Worm (Caenorhabditis elegans) whole organism, L1 larva: ENCODE results near the gene his-61.

ENCODE experiments used
- C04F5.9 ChIP-seq: sonication (generic microtip); optimal IDR thresholded peaks from 2 replicates; lab custom pipeline; 2016; ENCODE audit warnings: missing genetic modification characterization, missing compliant biosample characterization
- C34B4.2 ChIP-seq: sonication (generic microtip); optimal IDR thresholded peaks from 2 replicates; lab custom pipeline; 2017; ENCODE audit warnings: mild to moderate bottlenecking, missing genetic modification characterization, missing compliant biosample characterization
- aha-1 ChIP-seq: fragments of 150-350 bp; optimal IDR thresholded peaks from 2 replicates; lab custom pipeline; 2014; ENCODE audit warnings: missing biosample characterization, missing genetic modification characterization
- aly-2 ChIP-seq: fragments of 150-350 bp; optimal IDR thresholded peaks from 2 replicates; lab custom pipeline; 2014; ENCODE audit warnings: missing biosample characterization, missing genetic modification characterization
- ceh-8 ChIP-seq: fragments of 200-800 bp; sonication (Bioruptor generic); optimal IDR thresholded peaks from 2 replicates; lab custom pipeline; 2018; ENCODE audit warnings: mild to moderate bottlenecking, missing genetic modification characterization, moderate library complexity, missing compliant biosample characterization
- ceh-82 ChIP-seq, 3 experiments: fragments of 150-350 bp in 1 of 3; sonication (generic microtip) in 2 of 3; optimal IDR thresholded peaks; 2 replicates each; lab custom pipeline; 2014 to 2017; ENCODE audit warnings: missing biosample characterization in 3 of 3, missing genetic modification characterization in 3 of 3
- dpl-1 ChIP-seq, 3 experiments: fragments of 150-350 bp in 2 of 3; sonication (generic microtip) in 1 of 3; optimal IDR thresholded peaks; 2 replicates each; lab custom pipeline; 2014 to 2017; ENCODE audit warnings: missing biosample characterization in 3 of 3, missing genetic modification characterization in 3 of 3, missing genetic modification reagents in 3 of 3
- dsc-1 ChIP-seq: sonication (generic microtip); optimal IDR thresholded peaks from 2 replicates; lab custom pipeline; 2016; ENCODE audit warnings: mild to moderate bottlenecking, missing genetic modification characterization, missing compliant biosample characterization
- efl-1 ChIP-seq, 4 experiments: fragments of 150-350 bp; optimal IDR thresholded peaks in 3 of 4; peaks in 1 of 4; 1 replicate in 1 of 4; 2 replicates in 3 of 4; lab custom pipeline; 2014; ENCODE audit warnings: missing biosample characterization in 2 of 4, missing genetic modification characterization in 2 of 4, missing genetic modification reagents in 2 of 4
- efl-3 ChIP-seq: fragments of 200-800 bp; sonication (Bioruptor generic); optimal IDR thresholded peaks from 2 replicates; lab custom pipeline; 2018; ENCODE audit warnings: mild to moderate bottlenecking, missing genetic modification characterization, missing compliant biosample characterization
- egl-13 ChIP-seq: sonication (generic microtip); optimal IDR thresholded peaks from 2 replicates; lab custom pipeline; 2016; ENCODE audit warnings: missing genotype, missing genetic modification reagents, missing genetic modification characterization, missing compliant biosample characterization
- egl-27 ChIP-seq, 2 experiments: fragments of 150-350 bp in 1 of 2; sonication (generic microtip); optimal IDR thresholded peaks; 3 replicates each; lab custom pipeline; 2017 to 2018; ENCODE audit warnings: missing biosample characterization in 2 of 2, missing genetic modification characterization in 2 of 2, missing genetic modification reagents in 2 of 2
- elt-2 ChIP-seq: sonication (generic microtip); optimal IDR thresholded peaks from 2 replicates; lab custom pipeline; 2016; ENCODE audit warnings: missing genetic modification characterization, mild to moderate bottlenecking, inconsistent platforms, missing compliant biosample characterization, missing genetic modification reagents
- elt-3 ChIP-seq, 6 experiments: fragments of 150-350 bp in 1 of 6; sonication (generic microtip); optimal IDR thresholded peaks; 2 replicates each; lab custom pipeline; 2017 to 2018; ENCODE audit warnings: missing biosample characterization in 6 of 6, missing genetic modification characterization in 6 of 6, inconsistent platforms in 1 of 6
- ets-5 ChIP-seq: fragments of 200-800 bp; sonication (Bioruptor generic); IDR thresholded peaks from 2 replicates; pipeline ENCODE4 v1.3.6; 2022; ENCODE audit warnings: missing genetic modification characterization, missing compliant biosample characterization
- fkh-4 ChIP-seq: sonication (generic microtip); optimal IDR thresholded peaks from 2 replicates; lab custom pipeline; 2016; ENCODE audit warnings: missing compliant biosample characterization, missing genetic modification characterization, borderline replicate concordance
- fkh-8 ChIP-seq: sonication (generic microtip); optimal IDR thresholded peaks from 2 replicates; lab custom pipeline; 2016; ENCODE audit warnings: mild to moderate bottlenecking, missing genetic modification characterization, missing compliant biosample characterization
- fos-1 ChIP-seq: fragments of 150-350 bp; optimal IDR thresholded peaks from 2 replicates; lab custom pipeline; 2014; ENCODE audit warnings: missing biosample characterization, missing genetic modification characterization
- hlh-17 ChIP-seq: fragments of 200-800 bp; sonication (Bioruptor generic); optimal IDR thresholded peaks from 2 replicates; lab custom pipeline; 2018; ENCODE audit warnings: missing genetic modification characterization, mild to moderate bottlenecking, missing compliant biosample characterization, moderate library complexity, borderline replicate concordance
- hpl-2 ChIP-seq: fragments of 150-350 bp; optimal IDR thresholded peaks from 2 replicates; lab custom pipeline; 2014; ENCODE audit warnings: missing biosample characterization, missing genetic modification reagents, missing genetic modification characterization
- isw-1 ChIP-seq: fragments of 200-800 bp; sonication (Bioruptor generic); IDR thresholded peaks from 2 replicates; pipeline ENCODE4 v1.3.6; 2022; ENCODE audit warnings: missing genetic modification characterization, missing compliant biosample characterization
- lin-13 ChIP-seq: fragments of 150-350 bp; optimal IDR thresholded peaks from 2 replicates; lab custom pipeline; 2014; ENCODE audit warnings: missing biosample characterization, missing genetic modification reagents, missing genetic modification characterization
- lin-15B ChIP-seq: fragments of 150-350 bp; sonication (generic microtip); optimal IDR thresholded peaks from 3 replicates; lab custom pipeline; 2014; ENCODE audit warnings: missing biosample characterization, missing genetic modification characterization
- lin-35 ChIP-seq, 2 experiments: fragments of 150-350 bp; optimal IDR thresholded peaks; 2 replicates each; lab custom pipeline; 2014; ENCODE audit warnings: missing biosample characterization in 2 of 2, missing genetic modification characterization in 2 of 2, missing genetic modification reagents in 2 of 2
- lin-39 ChIP-seq: fragments of 150-350 bp; optimal IDR thresholded peaks from 2 replicates; lab custom pipeline; 2014; ENCODE audit warnings: missing biosample characterization, missing genetic modification reagents, missing genetic modification characterization
- mab-9 ChIP-seq: fragments of 200-800 bp; sonication (Bioruptor generic); IDR thresholded peaks from 2 replicates; pipeline ENCODE4 v1.3.6; 2022; ENCODE audit warnings: missing genetic modification reagents, missing genetic modification characterization, missing compliant biosample characterization
- mdl-1 ChIP-seq, 2 experiments: fragments of 150-350 bp; optimal IDR thresholded peaks; 2 replicates each; lab custom pipeline; 2014 to 2017; ENCODE audit warnings: missing biosample characterization in 2 of 2, missing genetic modification characterization in 2 of 2, inconsistent platforms in 1 of 2
- nhr-12 ChIP-seq: sonication (generic microtip); optimal IDR thresholded peaks from 2 replicates; lab custom pipeline; 2017; ENCODE audit warnings: missing biosample characterization, missing genetic modification characterization
- nhr-20 ChIP-seq: sonication (generic microtip); optimal IDR thresholded peaks from 2 replicates; lab custom pipeline; 2016; ENCODE audit warnings: mild to moderate bottlenecking, missing genetic modification characterization, missing compliant biosample characterization
- nhr-237 ChIP-seq: fragments of 150-350 bp; optimal IDR thresholded peaks from 2 replicates; lab custom pipeline; 2014; ENCODE audit warnings: missing biosample characterization, missing genetic modification characterization
- nhr-28 ChIP-seq: fragments of 150-350 bp; optimal IDR thresholded peaks from 2 replicates; lab custom pipeline; 2014; ENCODE audit warnings: missing biosample characterization, missing genetic modification characterization
- nhr-47 ChIP-seq: sonication (generic microtip); optimal IDR thresholded peaks from 2 replicates; lab custom pipeline; 2016; ENCODE audit warnings: mild to moderate bottlenecking, missing genetic modification characterization, moderate library complexity, missing compliant biosample characterization
- nhr-71 ChIP-seq: sonication (generic microtip); optimal IDR thresholded peaks from 2 replicates; lab custom pipeline; 2016; ENCODE audit warnings: mild to moderate bottlenecking, missing genetic modification characterization, moderate library complexity, missing compliant biosample characterization
- nhr-77 ChIP-seq: fragments of 150-350 bp; optimal IDR thresholded peaks from 2 replicates; lab custom pipeline; 2014; ENCODE audit warnings: missing biosample characterization, missing genetic modification characterization
- nhr-84 ChIP-seq: sonication (generic microtip); optimal IDR thresholded peaks from 2 replicates; lab custom pipeline; 2017; ENCODE audit warnings: missing biosample characterization, missing genetic modification characterization
- nhr-90 ChIP-seq: sonication (generic microtip); optimal IDR thresholded peaks from 2 replicates; lab custom pipeline; 2016; ENCODE audit warnings: mild to moderate bottlenecking, missing genetic modification characterization, missing compliant biosample characterization; ENCODE audit not compliant: poor library complexity
- pqm-1 ChIP-seq: sonication (generic microtip); optimal IDR thresholded peaks from 3 replicates; lab custom pipeline; 2017; ENCODE audit warnings: missing biosample characterization, missing genetic modification characterization
- snpc-4 ChIP-seq: fragments of 150-350 bp; optimal IDR thresholded peaks from 2 replicates; lab custom pipeline; 2014; ENCODE audit warnings: missing biosample characterization, missing genetic modification characterization
- snu-23 ChIP-seq: sonication (generic microtip); optimal IDR thresholded peaks from 2 replicates; lab custom pipeline; 2016; ENCODE audit warnings: missing genetic modification characterization, missing compliant biosample characterization
- swsn-7 ChIP-seq: sonication (generic microtip); optimal IDR thresholded peaks from 2 replicates; lab custom pipeline; 2016; ENCODE audit warnings: missing genetic modification characterization, missing compliant biosample characterization
- unc-130 ChIP-seq: fragments of 150-350 bp; optimal IDR thresholded peaks from 2 replicates; lab custom pipeline; 2017; ENCODE audit warnings: missing biosample characterization, missing genetic modification characterization, inconsistent platforms
- unc-86 ChIP-seq: sonication (generic microtip); optimal IDR thresholded peaks from 2 replicates; lab custom pipeline; 2016; ENCODE audit warnings: missing genetic modification characterization, missing compliant biosample characterization
- xbp-1 ChIP-seq: sonication (generic microtip); optimal IDR thresholded peaks from 2 replicates; lab custom pipeline; 2016; ENCODE audit warnings: missing genetic modification characterization, missing compliant biosample characterization
- zag-1 ChIP-seq: fragments of 150-350 bp; optimal IDR thresholded peaks from 2 replicates; lab custom pipeline; 2014; ENCODE audit warnings: missing biosample characterization, missing genetic modification characterization
- zip-4 ChIP-seq: fragments of 200-800 bp; sonication (Bioruptor generic); optimal IDR thresholded peaks from 2 replicates; lab custom pipeline; 2018; ENCODE audit warnings: mild to moderate bottlenecking, missing genetic modification characterization, moderate library complexity, missing compliant biosample characterization

Gene his-61

DNA sequence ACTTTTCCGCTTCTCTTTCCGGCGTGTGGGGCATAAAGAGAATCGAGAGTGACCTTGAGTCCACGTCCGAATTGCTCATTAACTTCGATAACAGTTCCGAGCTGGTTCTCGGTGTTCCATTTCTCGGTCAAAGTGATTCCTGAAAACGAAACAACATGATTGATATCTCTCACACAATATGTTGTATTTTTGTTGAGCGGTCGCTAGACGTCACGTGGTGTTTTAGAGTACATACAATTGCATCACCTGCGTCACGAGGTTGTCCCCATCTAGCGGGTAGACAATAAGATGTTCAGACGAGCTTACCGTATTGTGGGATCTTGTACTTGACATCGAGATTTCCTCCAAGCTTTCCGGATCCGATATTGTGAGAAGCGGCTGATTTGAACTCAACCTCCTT is 21.3 kb upstream of the his-61 start (continued):
- no peak for TF ChIP-seq C34B4.2 (tag; lab: Kevin White, UChicago)
- peak in 2 of 3 experiments; percentile 51 to 66 for TF ChIP-seq dpl-1 (GFP tag; optimal IDR thresholded peaks at IDR 0.05; lab: Kevin White, UChicago)
- TF ChIP-seq lin-15B (tag; lab: Kevin White, UChicago), result no peak
- TF ChIP-seq elt-3 (tag; optimal IDR thresholded peaks at IDR 0.05; lab: Kevin White, UChicago), result peak in 1 of 6 experiments; percentile 65
- no peak for TF ChIP-seq nhr-237 (tag; lab: Kevin White, UChicago)
- no peak for TF ChIP-seq fos-1
- no peak for TF ChIP-seq mab-9 (GFP tag; lab: Robert Waterston, UW)
- peak; percentile 69 for TF ChIP-seq snu-23 (GFP tag; lab: Kevin White, UChicago)
- peak; percentile 32 for TF ChIP-seq nhr-47
- no peak for TF ChIP-seq zip-4
- no peak for TF ChIP-seq fkh-8 (tag; lab: Kevin White, UChicago)
- peak; percentile 73 for TF ChIP-seq unc-130 (tag; lab: Kevin White, UChicago)
- no peak for TF ChIP-seq efl-3 (GFP tag; lab: Kevin White, UChicago)
- no peak for TF ChIP-seq hlh-17
- TF ChIP-seq ceh-82 (tag; optimal IDR thresholded peaks at IDR 0.05; lab: Kevin White, UChicago), result peak in 1 of 3 experiments; percentile 21
- peak; percentile 83 for TF ChIP-seq nhr-71 (tag; lab: Kevin White, UChicago)
- TF ChIP-seq xbp-1 (tag; lab: Kevin White, UChicago), result no peak
- no peak for TF ChIP-seq unc-86
- no peak for TF ChIP-seq ceh-8 (GFP tag; lab: Kevin White, UChicago)
- TF ChIP-seq nhr-90 (tag; lab: Kevin White, UChicago), result peak; percentile 67
- no peak for TF ChIP-seq snpc-4
- TF ChIP-seq nhr-84 (tag; lab: Kevin White, UChicago), result no peak
- no peak for TF ChIP-seq egl-27 (tag; optimal IDR thresholded peaks at IDR 0.05; lab: Kevin White, UChicago)
- peak; percentile 11 to 45 for TF ChIP-seq efl-1 (optimal IDR thresholded peaks at IDR 0.05; lab: Kevin White, UChicago)
- peak; percentile 59 to 97 for TF ChIP-seq efl-1 (GFP tag; optimal IDR thresholded peaks at IDR 0.05 in 1 of 2; lab: Kevin White, UChicago)
- no peak for TF ChIP-seq aha-1
- peak; percentile 56 for TF ChIP-seq lin-13 (GFP tag; lab: Kevin White, UChicago)
- TF ChIP-seq dsc-1 (tag; lab: Kevin White, UChicago), result no peak
- peak; percentile 9 for TF ChIP-seq lin-39 (tag; lab: Kevin White, UChicago)
- TF ChIP-seq nhr-20, result peak; percentile 75
- TF ChIP-seq pqm-1, result no peak
- peak; percentile 29 for TF ChIP-seq elt-2 (tag; lab: Kevin White, UChicago)
- TF ChIP-seq hpl-2 (GFP tag; lab: Kevin White, UChicago), result no peak
- TF ChIP-seq nhr-77 (tag; lab: Kevin White, UChicago), result no peak
- TF ChIP-seq isw-1 (GFP tag; lab: Robert Waterston, UW), result no peak
- TF ChIP-seq C04F5.9 (tag; lab: Kevin White, UChicago), result peak; percentile 2
- peak; percentile 35 for TF ChIP-seq swsn-7 (tag; lab: Kevin White, UChicago)
- TF ChIP-seq aly-2 (tag; lab: Kevin White, UChicago), result no peak
- no peak for TF ChIP-seq egl-13 (tag; lab: Kevin White, UChicago)
- TF ChIP-seq nhr-28 (tag; lab: Kevin White, UChicago), result no peak
- no peak for TF ChIP-seq zag-1 (tag; lab: Kevin White, UChicago)
- no peak for TF ChIP-seq nhr-12 (tag; lab: Kevin White, UChicago)
- peak; percentile 28 to 80 for TF ChIP-seq lin-35 (GFP tag; optimal IDR thresholded peaks at IDR 0.05; lab: Kevin White, UChicago)

DNA sequence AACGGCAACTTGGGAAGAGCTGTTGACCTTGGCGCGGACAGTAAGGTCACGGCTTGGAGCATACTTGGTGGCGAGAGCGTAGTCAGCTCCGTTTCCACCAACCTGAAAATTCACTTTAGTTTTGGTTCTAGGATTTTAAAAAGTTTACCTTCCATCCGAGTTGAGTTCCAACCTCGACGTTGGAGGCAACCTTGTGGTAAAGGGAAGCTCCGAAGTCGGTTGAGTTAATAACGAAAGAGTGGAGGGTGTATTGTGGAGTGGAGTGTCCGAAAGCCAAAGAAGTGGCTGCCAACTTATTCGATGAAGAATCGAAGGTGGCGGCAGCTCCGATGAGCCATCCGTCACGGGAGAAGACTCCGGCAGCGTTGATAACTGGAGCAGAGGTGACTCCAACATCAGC is 20.7 kb upstream of the his-61 start:
- no peak for TF ChIP-seq fkh-4
- TF ChIP-seq mdl-1 (tag; optimal IDR thresholded peaks at IDR 0.05; lab: Kevin White, UChicago), result no peak
- 0 out of 2 replicates have a peak, but pooled peaks have one; percentile 45 for TF ChIP-seq ets-5
- TF ChIP-seq hlh-17, result no peak
- no peak for TF ChIP-seq efl-1 (optimal IDR thresholded peaks at IDR 0.05; lab: Kevin White, UChicago)
- TF ChIP-seq efl-1 (GFP tag; optimal IDR thresholded peaks at IDR 0.05 in 1 of 2; lab: Kevin White, UChicago), result peak in 1 of 2 experiments; percentile 93
